Fruit fly (Drosophila melanogaster): Measurements from ENCODE around the gene PGRP-LE.

- no peak for TF ChIP-seq psq (GFP tag; optimal IDR thresholded peaks at IDR 0.05)
- no peak for TF ChIP-seq usp (GFP tag; optimal IDR thresholded peaks at IDR 0.05)
- TF ChIP-seq sage (GFP tag; optimal IDR thresholded peaks at IDR 0.05) = no peak
- no peak for TF ChIP-seq Hr83 (GFP tag; optimal IDR thresholded peaks at IDR 0.05; ENCODE audit: poor library complexity, severe bottlenecking)
- no peak for TF ChIP-seq pan (optimal IDR thresholded peaks at IDR 0.05)
- no peak for TF ChIP-seq CrebA (GFP tag; optimal IDR thresholded peaks at IDR 0.05; ENCODE audit: borderline replicate concordance)
- no peak for TF ChIP-seq jim (GFP tag; optimal IDR thresholded peaks at IDR 0.05)
- no peak for TF ChIP-seq OdsH (GFP tag; optimal IDR thresholded peaks at IDR 0.05)
- no peak for TF ChIP-seq Myc (optimal IDR thresholded peaks at IDR 0.05)
- no peak for TF ChIP-seq Rel (GFP tag; optimal IDR thresholded peaks at IDR 0.05)
- no peak for TF ChIP-seq Rel (tag; optimal IDR thresholded peaks at IDR 0.05)
- no peak for TF ChIP-seq sv (GFP tag; optimal IDR thresholded peaks at IDR 0.05)
Measured at dm6 chrX:15812615-15812995, 8.9 kb upstream of the PGRP-LE start.
